Fruit fly (Drosophila melanogaster) whole organism, adult: Measurements from ENCODE around the gene Cdk2.
A peak's percentile ranks its signal among the peaks of the same experiment; 100 is the strongest.

Experiments
- CG11617 ChIP-seq: fragments of 200-800 bp; sonication (Bioruptor generic); optimal IDR thresholded peaks from 2 replicates; lab custom pipeline; 2017; ENCODE audit warnings: mild to moderate bottlenecking, missing biosample characterization, missing genetic modification reagents, missing genetic modification characterization
- CG5204 ChIP-seq: fragments of 200-800 bp; sonication (Bioruptor generic); optimal IDR thresholded peaks from 2 replicates; lab custom pipeline; 2016; ENCODE audit warnings: missing biosample characterization, missing genetic modification characterization
- CG7045 ChIP-seq: fragments of 200-800 bp; sonication (Bioruptor generic); optimal IDR thresholded peaks from 2 replicates; lab custom pipeline; 2017; ENCODE audit warnings: missing biosample characterization, mild to moderate bottlenecking, missing genetic modification characterization
- CG7101 ChIP-seq: fragments of 200-800 bp; sonication (Bioruptor generic); optimal IDR thresholded peaks from 2 replicates; lab custom pipeline; 2018; ENCODE audit warnings: missing biosample characterization, mild to moderate bottlenecking, missing genetic modification characterization, moderate library complexity
- Hr96 ChIP-seq: fragments of 200-800 bp; sonication (Bioruptor generic); optimal IDR thresholded peaks from 2 replicates; lab custom pipeline; 2016; ENCODE audit warnings: missing biosample characterization, missing genetic modification characterization
- Mnt ChIP-seq: fragments of 200-800 bp; sonication (Bioruptor generic); optimal IDR thresholded peaks from 2 replicates; lab custom pipeline; 2016; ENCODE audit warnings: missing biosample characterization, mild to moderate bottlenecking, missing genetic modification characterization
- bab1 ChIP-seq: fragments of 200-800 bp; sonication (Bioruptor generic); optimal IDR thresholded peaks from 3 replicates; lab custom pipeline; 2019; ENCODE audit warnings: missing biosample characterization, mild to moderate bottlenecking, missing genetic modification characterization, moderate library complexity
- cic ChIP-seq: fragments of 200-800 bp; sonication (Bioruptor generic); optimal IDR thresholded peaks from 2 replicates; lab custom pipeline; 2017; ENCODE audit warnings: missing biosample characterization, mild to moderate bottlenecking, missing genetic modification characterization, moderate library complexity
- cnc ChIP-seq, 2 experiments: fragments of >200 bp; optimal IDR thresholded peaks; 2 replicates each; lab custom pipeline; 2017
- kay ChIP-seq: fragments of 200-800 bp; sonication (Bioruptor generic); peaks from one replicate; lab custom pipeline; 2016; ENCODE audit warnings: missing biosample characterization, missing genetic modification characterization, borderline replicate concordance
- ovo ChIP-seq: fragments of 200-800 bp; sonication (Bioruptor generic); optimal IDR thresholded peaks from 2 replicates; lab custom pipeline; 2016; ENCODE audit warnings: missing biosample characterization, missing genetic modification characterization
- pad ChIP-seq: fragments of 200-800 bp; sonication (Bioruptor generic); optimal IDR thresholded peaks from 3 replicates; lab custom pipeline; 2017; ENCODE audit warnings: missing biosample characterization, missing genetic modification characterization, mild to moderate bottlenecking, moderate library complexity, missing genetic modification reagents

- TF ChIP-seq kay (GFP tag; lab: Kevin White, UChicago) (peak; percentile 21), CG7101 (tag; lab: Kevin White, UChicago) (no peak), CG5204 (GFP tag; lab: Kevin White, UChicago) (no peak), CG7045 (no peak), Hr96 (no peak), cnc (optimal IDR thresholded peaks at IDR 0.05; lab: Kevin White, UChicago) (no peak), cic (GFP tag; lab: Kevin White, UChicago) (no peak), CG11617 (GFP tag; lab: Kevin White, UChicago) (no peak), Mnt (GFP tag; lab: Kevin White, UChicago) (no peak), ovo (GFP tag; lab: Kevin White, UChicago) (no peak), pad (GFP tag; lab: Kevin White, UChicago) (no peak), bab1 (GFP tag; lab: Kevin White, UChicago) (no peak)
These were observed 9.8 kb downstream of the Cdk2 start, which contains the start of gene CG31200 for dm6 chr3R:20745238-20745637.
